Fruit fly (Drosophila melanogaster): ENCODE results near the gene CG5167.
A peak's percentile ranks its signal among the peaks of the same experiment; 100 is the strongest.

The CG5167 gene

dm6 chr3R:12406235-12407196 is at the start of gene CG5167 (continued):
- no peak for TF ChIP-seq Bgb (GFP tag; IDR thresholded peaks at IDR 0.05; ENCODE audit: partially characterized antibody)
- TF ChIP-seq Aef1 (GFP tag; IDR thresholded peaks at IDR 0.05) = no peak
- peak; percentile 9 for TF ChIP-seq Vsx1 (GFP tag; optimal IDR thresholded peaks at IDR 0.05)
- no peak for TF ChIP-seq CG2129 (GFP tag; IDR thresholded peaks at IDR 0.05; ENCODE audit: partially characterized antibody)
- TF ChIP-seq psq (GFP tag; optimal IDR thresholded peaks at IDR 0.05) = no peak
- TF ChIP-seq CG3847 (GFP tag; IDR thresholded peaks at IDR 0.05) = no peak
- no peak for TF ChIP-seq CG7987 (GFP tag; optimal IDR thresholded peaks at IDR 0.05)
- TF ChIP-seq dm (GFP tag; optimal IDR thresholded peaks at IDR 0.05) = no peak
- peak; percentile 5 for TF ChIP-seq pzg (GFP tag; optimal IDR thresholded peaks at IDR 0.05)
- TF ChIP-seq CG10654 (GFP tag; optimal IDR thresholded peaks at IDR 0.05) = no peak
- no peak for TF ChIP-seq dan (GFP tag; IDR thresholded peaks at IDR 0.05)
- TF ChIP-seq ken (GFP tag; IDR thresholded peaks at IDR 0.05) = no peak
- peak; percentile 89 for TF ChIP-seq sens (GFP tag)
- no peak for TF ChIP-seq HLH3B (GFP tag; IDR thresholded peaks at IDR 0.05)
- TF ChIP-seq gcm2 (GFP tag; optimal IDR thresholded peaks at IDR 0.05) = no peak
- TF ChIP-seq Dp (GFP tag; optimal IDR thresholded peaks at IDR 0.05) = peak; percentile 45
- TF ChIP-seq CG12236 (GFP tag; optimal IDR thresholded peaks at IDR 0.05) = no peak
- TF ChIP-seq sisA (GFP tag; IDR thresholded peaks at IDR 0.05) = no peak
- TF ChIP-seq Sox100B (GFP tag; optimal IDR thresholded peaks at IDR 0.05) = no peak
- peak; percentile 38 for TF ChIP-seq Meics (GFP tag; optimal IDR thresholded peaks at IDR 0.05)
- TF ChIP-seq tx (GFP tag; optimal IDR thresholded peaks at IDR 0.05) = no peak
- TF ChIP-seq CG1529 (GFP tag; optimal IDR thresholded peaks at IDR 0.05) = no peak
- no peak for TF ChIP-seq crol (GFP tag; IDR thresholded peaks at IDR 0.05)
- TF ChIP-seq B-H2 (GFP tag; optimal IDR thresholded peaks at IDR 0.05) = no peak
- TF ChIP-seq Mrtf (GFP tag; IDR thresholded peaks at IDR 0.05) = no peak
- peak; percentile 28 to 82 for TF ChIP-seq bsh (GFP tag; optimal IDR thresholded peaks at IDR 0.05)
- no peak for TF ChIP-seq jigr1 (GFP tag; IDR thresholded peaks at IDR 0.05)
- TF ChIP-seq vnd (GFP tag; IDR thresholded peaks at IDR 0.05; ENCODE audit: partially characterized antibody) = no peak
- no peak for TF ChIP-seq ab (GFP tag; optimal IDR thresholded peaks at IDR 0.05)
- no peak for TF ChIP-seq CG1233 (GFP tag; optimal IDR thresholded peaks at IDR 0.05)
- no peak for TF ChIP-seq Hand (GFP tag; optimal IDR thresholded peaks at IDR 0.05)
- TF ChIP-seq BEAF-32 (GFP tag; optimal IDR thresholded peaks at IDR 0.05) = peak; percentile 38
- TF ChIP-seq ewg (GFP tag; optimal IDR thresholded peaks at IDR 0.05) = no peak
- peak; percentile 27 for TF ChIP-seq scrt (GFP tag; optimal IDR thresholded peaks at IDR 0.05)
- no peak for TF ChIP-seq Mes4 (GFP tag; optimal IDR thresholded peaks at IDR 0.05)
- no peak for TF ChIP-seq CG2199 (GFP tag; IDR thresholded peaks at IDR 0.05)
- TF ChIP-seq rib (GFP tag; IDR thresholded peaks at IDR 0.05) = no peak
- TF ChIP-seq Jarid2 (GFP tag; optimal IDR thresholded peaks at IDR 0.05) = no peak
- no peak for TF ChIP-seq H15 (GFP tag; IDR thresholded peaks at IDR 0.05)
- peak; percentile 57 for TF ChIP-seq zen (tag; optimal IDR thresholded peaks at IDR 0.05)
- TF ChIP-seq tin (GFP tag; optimal IDR thresholded peaks at IDR 0.05) = peak; percentile 18
- TF ChIP-seq bbx (GFP tag; IDR thresholded peaks at IDR 0.05; ENCODE audit: partially characterized antibody) = 0 out of 2 replicates have a peak, but pooled peaks have one; percentile 22
- TF ChIP-seq CG4328 (GFP tag; optimal IDR thresholded peaks at IDR 0.05) = no peak
- TF ChIP-seq Lpt (GFP tag; optimal IDR thresholded peaks at IDR 0.05) = no peak
- no peak for TF ChIP-seq CG31365 (tag; optimal IDR thresholded peaks at IDR 0.05)
- TF ChIP-seq CG1024 (GFP tag; IDR thresholded peaks at IDR 0.05) = no peak
- no peak for TF ChIP-seq Dfd (GFP tag; optimal IDR thresholded peaks at IDR 0.05)
- no peak for TF ChIP-seq repo (GFP tag; optimal IDR thresholded peaks at IDR 0.05)
- TF ChIP-seq CG4820 (GFP tag; optimal IDR thresholded peaks at IDR 0.05) = peak; percentile 99
- TF ChIP-seq yki (optimal IDR thresholded peaks at IDR 0.05) = no peak

Data from whole organism, embryonic.